Fruit fly (Drosophila melanogaster) S2 (cell line): ENCODE results near the gene D19B.

Experiments
- CG8478 ChIP-seq: fragments of >200 bp; optimal IDR thresholded peaks from 2 replicates; lab custom pipeline; 2018
- CTCF ChIP-seq, 2 experiments: fragments of >200 bp; optimal IDR thresholded peaks; 2 replicates each; lab custom pipeline; 2018

DNA sequence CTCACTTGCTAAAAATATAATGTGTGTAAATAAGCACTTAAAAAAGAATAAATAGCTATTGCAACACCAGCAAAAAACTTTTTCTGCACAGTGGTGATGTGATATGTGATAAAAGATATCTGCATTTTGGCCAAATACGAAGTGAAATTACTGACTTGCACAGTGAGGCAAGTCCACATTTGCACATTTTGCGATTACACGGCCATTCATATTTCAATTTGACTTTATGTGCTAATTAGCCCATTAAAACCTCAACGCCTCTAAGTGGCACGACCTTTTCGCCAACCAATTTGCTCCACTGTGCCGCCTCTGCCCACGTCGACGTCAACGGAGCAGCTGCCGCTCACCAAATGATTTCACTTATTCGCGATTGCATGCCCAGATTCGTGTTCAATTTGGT, 35.5 kb upstream of the D19B start, which contains the start of gene CG33946:
- TF ChIP-seq CG8478 (lab: Kevin White, UChicago) (no peak), CTCF (optimal IDR thresholded peaks at IDR 0.05; lab: Kevin White, UChicago) (no peak)
